Worm (Caenorhabditis elegans): ENCODE measurements around the gene F25B4.7.

ce11 chrV:5736068-5736467 is 49.0 kb upstream of the F25B4.7 start, which contains the start of gene K09H11.6:
- TF ChIP-seq skn-1 (tag; optimal IDR thresholded peaks at IDR 0.05) (no peak), nhr-11 (tag; optimal IDR thresholded peaks at IDR 0.05) (no peak), pqm-1 (tag; optimal IDR thresholded peaks at IDR 0.05) (no peak), zag-1 (tag; optimal IDR thresholded peaks at IDR 0.05) (no peak), pha-4 (tag; optimal IDR thresholded peaks at IDR 0.05) (no peak), sea-2 (GFP tag; optimal IDR thresholded peaks at IDR 0.05) (no peak), ZK546.5 (tag; optimal IDR thresholded peaks at IDR 0.05) (no peak), daf-12 (tag; optimal IDR thresholded peaks at IDR 0.05) (no peak), nfya-1 (tag; optimal IDR thresholded peaks at IDR 0.05; ENCODE audit: insufficient read depth) (peak; percentile 4), hmg-11 (tag; optimal IDR thresholded peaks at IDR 0.05) (no peak), nhr-237 (tag; optimal IDR thresholded peaks at IDR 0.05) (no peak)
